Worm (Caenorhabditis elegans) whole organism, late embryonic: ENCODE data around the gene Y43F8B.23.

Experiments used
- pat-9 ChIP-seq: fragments of 200-800 bp; sonication (Bioruptor generic); optimal IDR thresholded peaks from 2 replicates; lab custom pipeline; 2018; ENCODE audit warnings: mild to moderate bottlenecking, missing genetic modification characterization, moderate library complexity, missing compliant biosample characterization
- pha-2 ChIP-seq: sonication (generic microtip); optimal IDR thresholded peaks from 2 replicates; lab custom pipeline; 2017; ENCODE audit warnings: mild to moderate bottlenecking, missing genetic modification characterization, missing compliant biosample characterization
- pros-1 ChIP-seq: fragments of 150-350 bp; optimal IDR thresholded peaks from 2 replicates; lab custom pipeline; 2014; ENCODE audit warnings: missing biosample characterization, missing genetic modification reagents, missing genetic modification characterization

ce11 chrV:19432972-19433371, 34.5 kb downstream of the Y43F8B.23 start, which contains the start of gene C25F9.11:
- TF ChIP-seq pha-2 (tag; lab: Kevin White, UChicago) (no peak), pros-1 (tag; lab: Kevin White, UChicago) (no peak), pat-9 (tag; lab: Kevin White, UChicago) (no peak)
